Fruit fly (Drosophila melanogaster) whole organism, embryonic: ENCODE results near the gene WDR79.

Experiments
- Atf3 ChIP-seq: fragments of 200-800 bp; sonication (Bioruptor generic); optimal IDR thresholded peaks from 3 replicates; lab custom pipeline; 2016; ENCODE audit warnings: missing biosample characterization, missing genetic modification characterization
- B-H2 ChIP-seq: fragments of 200-800 bp; sonication (Bioruptor generic); optimal IDR thresholded peaks from 2 replicates; lab custom pipeline; 2018; ENCODE audit warnings: missing biosample characterization, mild to moderate bottlenecking, missing genetic modification characterization
- Blimp-1 ChIP-seq: fragments of 200-800 bp; sonication (Bioruptor generic); optimal IDR thresholded peaks from 3 replicates; lab custom pipeline; 2018; ENCODE audit warnings: missing biosample characterization, missing genetic modification characterization, mild to moderate bottlenecking, moderate library complexity, missing genetic modification reagents
- CG10321 ChIP-seq: fragments of 200-800 bp; sonication (Bioruptor generic); IDR thresholded peaks from 2 replicates; pipeline ENCODE4 v1.3.6; 2022; ENCODE audit warnings: missing biosample characterization, missing genetic modification characterization
- CG12104 ChIP-seq: fragments of 200-800 bp; sonication (Bioruptor generic); optimal IDR thresholded peaks from 3 replicates; lab custom pipeline; 2016; ENCODE audit warnings: missing biosample characterization, missing genetic modification characterization
- CG13123 ChIP-seq: fragments of 200-800 bp; sonication (Bioruptor generic); optimal IDR thresholded peaks from 2 replicates; lab custom pipeline; 2016; ENCODE audit warnings: missing biosample characterization, missing genetic modification characterization
- CG14014 ChIP-seq: fragments of 200-800 bp; sonication (Bioruptor generic); IDR thresholded peaks from 2 replicates; pipeline ENCODE4 v1.3.6; 2022; ENCODE audit warnings: missing biosample characterization, missing genetic modification characterization
- CG14667 ChIP-seq: fragments of 200-800 bp; sonication (Bioruptor generic); IDR thresholded peaks from 2 replicates; pipeline ENCODE4 v1.3.6; 2022; ENCODE audit warnings: missing biosample characterization, missing genetic modification characterization
- CG15479 ChIP-seq: fragments of 200-800 bp; sonication (Bioruptor generic); optimal IDR thresholded peaks from 3 replicates; lab custom pipeline; 2019; ENCODE audit warnings: missing biosample characterization, mild to moderate bottlenecking, missing genetic modification characterization, moderate library complexity
- CG17802 ChIP-seq: fragments of 200-800 bp; sonication (Bioruptor generic); optimal IDR thresholded peaks from 2 replicates; lab custom pipeline; 2018; ENCODE audit warnings: missing biosample characterization, mild to moderate bottlenecking, missing genetic modification characterization, moderate library complexity
- CG18764 ChIP-seq: fragments of 200-800 bp; sonication (Bioruptor generic); optimal IDR thresholded peaks from 3 replicates; lab custom pipeline; 2016; ENCODE audit warnings: missing biosample characterization, missing genetic modification characterization
- CG2889 ChIP-seq: fragments of 200-800 bp; sonication (Bioruptor generic); IDR thresholded peaks from 3 replicates; pipeline ENCODE4 v1.3.6; 2022; ENCODE audit warnings: missing biosample characterization, missing genetic modification characterization
- CG3838 ChIP-seq: fragments of 200-800 bp; sonication (Bioruptor generic); optimal IDR thresholded peaks from 3 replicates; lab custom pipeline; 2016; ENCODE audit warnings: missing biosample characterization, missing genetic modification characterization
- CG43689 ChIP-seq: fragments of 200-800 bp; sonication (Bioruptor generic); IDR thresholded peaks from 2 replicates; pipeline ENCODE4 v1.3.6; 2022; ENCODE audit warnings: missing biosample characterization, missing genetic modification characterization
- CG4820 ChIP-seq: fragments of 200-800 bp; sonication (Bioruptor generic); optimal IDR thresholded peaks from 3 replicates; lab custom pipeline; 2016; ENCODE audit warnings: missing biosample characterization, missing genetic modification characterization
- CG6272 ChIP-seq: fragments of 200-800 bp; sonication (Bioruptor generic); IDR thresholded peaks from 2 replicates; pipeline ENCODE4 v1.3.6; 2022; ENCODE audit warnings: missing biosample characterization, missing genetic modification characterization
- CG7745 ChIP-seq: fragments of 200-800 bp; sonication (Bioruptor generic); optimal IDR thresholded peaks from 2 replicates; lab custom pipeline; 2018; ENCODE audit warnings: missing biosample characterization, mild to moderate bottlenecking, missing genetic modification characterization, moderate library complexity
- CG7963 ChIP-seq: fragments of 200-800 bp; sonication (Bioruptor generic); IDR thresholded peaks from 3 replicates; pipeline ENCODE4 v1.3.6; 2022; ENCODE audit warnings: missing biosample characterization, missing genetic modification characterization; ENCODE audit not compliant: partially characterized antibody
- CG8388 ChIP-seq: fragments of 200-800 bp; sonication (Bioruptor generic); optimal IDR thresholded peaks from 2 replicates; lab custom pipeline; 2019; ENCODE audit warnings: missing biosample characterization, mild to moderate bottlenecking, missing genetic modification characterization, moderate library complexity
- Dad ChIP-seq: fragments of 200-800 bp; sonication (Bioruptor generic); optimal IDR thresholded peaks from 3 replicates; lab custom pipeline; 2016; ENCODE audit warnings: missing biosample characterization, missing genetic modification characterization
- Dek ChIP-seq: fragments of 200-800 bp; sonication (Bioruptor generic); optimal IDR thresholded peaks from 3 replicates; lab custom pipeline; 2019; ENCODE audit warnings: missing biosample characterization, mild to moderate bottlenecking, missing genetic modification characterization, moderate library complexity
- Dll ChIP-seq: fragments of 200-800 bp; sonication (Bioruptor generic); IDR thresholded peaks from 4 replicates; pipeline ENCODE4 v1.3.6; 2022; ENCODE audit warnings: missing biosample characterization, missing genetic modification characterization; ENCODE audit not compliant: partially characterized antibody
- Drgx ChIP-seq: fragments of 200-800 bp; sonication (Bioruptor generic); IDR thresholded peaks from 2 replicates; pipeline ENCODE4 v1.3.6; 2022; ENCODE audit warnings: missing biosample characterization, missing genetic modification characterization
- Eip74EF ChIP-seq, 2 experiments: fragments of 200-800 bp in 1 of 2; fragments of >200 bp in 1 of 2; sonication (Bioruptor generic) in 1 of 2; optimal IDR thresholded peaks; 2 replicates each; lab custom pipeline; 2017 to 2019; ENCODE audit warnings: missing biosample characterization in 2 of 2, missing genetic modification characterization in 2 of 2, mild to moderate bottlenecking in 1 of 2, moderate library complexity in 1 of 2
- Ets97D ChIP-seq: fragments of 200-800 bp; sonication (Bioruptor generic); optimal IDR thresholded peaks from 3 replicates; lab custom pipeline; 2016; ENCODE audit warnings: missing biosample characterization, missing genetic modification characterization
- Hr39 ChIP-seq: fragments of >200 bp; optimal IDR thresholded peaks from 2 replicates; lab custom pipeline; 2017
- Hr78 ChIP-seq, 2 experiments: fragments of 200-800 bp in 1 of 2; fragments of >200 bp in 1 of 2; sonication (Bioruptor generic) in 1 of 2; optimal IDR thresholded peaks; 2 replicates each; lab custom pipeline; 2017 to 2019; ENCODE audit warnings: missing biosample characterization in 2 of 2, missing genetic modification characterization in 2 of 2, mild to moderate bottlenecking in 1 of 2, moderate library complexity in 1 of 2
- Med ChIP-seq: fragments of 200-800 bp; sonication (Bioruptor generic); peaks from one replicate; lab custom pipeline; 2016; ENCODE audit warnings: missing biosample characterization, missing genetic modification characterization, mild to moderate bottlenecking, inconsistent platforms, moderate library complexity
- Mes4 ChIP-seq: fragments of 200-800 bp; sonication (Bioruptor generic); optimal IDR thresholded peaks from 2 replicates; lab custom pipeline; 2016; ENCODE audit warnings: missing biosample characterization, missing genetic modification characterization
- Scr ChIP-seq: fragments of 200-800 bp; sonication (Bioruptor generic); IDR thresholded peaks from 2 replicates; pipeline ENCODE4 v1.3.6; 2022; ENCODE audit warnings: missing biosample characterization, missing genetic modification characterization; ENCODE audit not compliant: partially characterized antibody
- Sox100B ChIP-seq: fragments of 200-800 bp; sonication (Bioruptor generic); optimal IDR thresholded peaks from 3 replicates; lab custom pipeline; 2018; ENCODE audit warnings: missing biosample characterization, mild to moderate bottlenecking, missing genetic modification characterization
- Trl ChIP-seq, 3 experiments: fragments of >200 bp in 2 of 3; fragments of 200-800 bp in 1 of 3; sonication (Bioruptor generic) in 1 of 3; optimal IDR thresholded peaks; 2 replicates in 1 of 3; 3 replicates in 2 of 3; lab custom pipeline; 2016 to 2017; ENCODE audit warnings: missing biosample characterization in 1 of 3, missing genetic modification characterization in 1 of 3
- Xrp1 ChIP-seq: fragments of 200-800 bp; sonication (Bioruptor generic); IDR thresholded peaks from 2 replicates; pipeline ENCODE4 v1.3.6; 2022; ENCODE audit warnings: missing biosample characterization, missing genetic modification characterization
- al ChIP-seq: fragments of 200-800 bp; sonication (Bioruptor generic); IDR thresholded peaks from 2 replicates; pipeline ENCODE4 v1.3.6; 2022; ENCODE audit warnings: missing biosample characterization, missing genetic modification characterization
- aop ChIP-seq: fragments of 200-800 bp; sonication (Bioruptor generic); IDR thresholded peaks from 2 replicates; pipeline ENCODE4 v1.3.6; 2022; ENCODE audit warnings: missing biosample characterization, missing genetic modification characterization
- bowl ChIP-seq: fragments of 200-800 bp; sonication (Bioruptor generic); IDR thresholded peaks from 2 replicates; pipeline ENCODE4 v1.3.6; 2022; ENCODE audit warnings: missing biosample characterization, missing genetic modification characterization
- dimm ChIP-seq: fragments of 200-800 bp; sonication (Bioruptor generic); IDR thresholded peaks from 2 replicates; pipeline ENCODE4 v1.3.6; 2022; ENCODE audit warnings: missing biosample characterization, missing genetic modification characterization
- dysf ChIP-seq: fragments of 200-800 bp; sonication (Bioruptor generic); IDR thresholded peaks from 3 replicates; pipeline ENCODE4 v1.3.6; 2022; ENCODE audit warnings: missing biosample characterization, missing genetic modification characterization
- esg ChIP-seq: fragments of 200-800 bp; sonication (Bioruptor generic); conservative IDR thresholded peaks from 2 replicates; pipeline ENCODE4 v1.3.6; 2022; ENCODE audit warnings: missing biosample characterization, missing genetic modification characterization
- eve ChIP-seq, 2 experiments: fragments of >200 bp; optimal IDR thresholded peaks; 2 replicates each; lab custom pipeline; 2017; ENCODE audit warnings: missing biosample characterization in 2 of 2, missing genetic modification characterization in 2 of 2
- gcm ChIP-seq: fragments of 200-800 bp; sonication (Bioruptor generic); optimal IDR thresholded peaks from 2 replicates; lab custom pipeline; 2019; ENCODE audit warnings: missing biosample characterization, mild to moderate bottlenecking, missing genetic modification characterization, moderate library complexity
- jumu ChIP-seq: fragments of 200-800 bp; sonication (Bioruptor generic); optimal IDR thresholded peaks from 3 replicates; lab custom pipeline; 2016; ENCODE audit warnings: missing biosample characterization, missing genetic modification characterization
- lilli ChIP-seq: fragments of 200-800 bp; sonication (Bioruptor generic); optimal IDR thresholded peaks from 3 replicates; lab custom pipeline; 2016; ENCODE audit warnings: missing biosample characterization, missing genetic modification characterization
- nerfin-2 ChIP-seq: fragments of 200-800 bp; sonication (Bioruptor generic); IDR thresholded peaks from 2 replicates; pipeline ENCODE4 v1.3.6; 2022; ENCODE audit warnings: missing biosample characterization, missing genetic modification characterization; ENCODE audit not compliant: partially characterized antibody
- odd ChIP-seq: fragments of 200-800 bp; sonication (Bioruptor generic); optimal IDR thresholded peaks from 2 replicates; lab custom pipeline; 2017; ENCODE audit warnings: missing biosample characterization, mild to moderate bottlenecking, missing genetic modification characterization
- pita ChIP-seq: fragments of 200-800 bp; sonication (Bioruptor generic); optimal IDR thresholded peaks from 2 replicates; lab custom pipeline; 2017; ENCODE audit warnings: missing biosample characterization, mild to moderate bottlenecking, missing genetic modification characterization
- psq ChIP-seq: fragments of 200-800 bp; sonication (Bioruptor generic); optimal IDR thresholded peaks from 2 replicates; lab custom pipeline; 2017; ENCODE audit warnings: missing biosample characterization, missing genetic modification characterization
- ro ChIP-seq: fragments of 200-800 bp; sonication (Bioruptor generic); IDR thresholded peaks from 2 replicates; pipeline ENCODE4 v1.3.6; 2022; ENCODE audit warnings: missing biosample characterization, missing genetic modification characterization
- scrt ChIP-seq: fragments of 200-800 bp; sonication (Bioruptor generic); optimal IDR thresholded peaks from 2 replicates; lab custom pipeline; 2018; ENCODE audit warnings: missing biosample characterization, mild to moderate bottlenecking, missing genetic modification characterization, moderate library complexity
- sens-2 ChIP-seq: fragments of 200-800 bp; sonication (Bioruptor generic); IDR thresholded peaks from 2 replicates; pipeline ENCODE4 v1.3.6; 2022; ENCODE audit warnings: missing biosample characterization, missing genetic modification characterization
- sna ChIP-seq: fragments of 200-800 bp; sonication (Bioruptor generic); IDR thresholded peaks from 2 replicates; pipeline ENCODE4 v1.3.6; 2022; ENCODE audit warnings: missing biosample characterization, missing genetic modification characterization; ENCODE audit not compliant: partially characterized antibody
- toy ChIP-seq: fragments of 200-800 bp; sonication (Bioruptor generic); IDR thresholded peaks from 2 replicates; pipeline ENCODE4 v1.3.6; 2022; ENCODE audit warnings: missing biosample characterization, missing genetic modification characterization

Gene WDR79

DNA sequence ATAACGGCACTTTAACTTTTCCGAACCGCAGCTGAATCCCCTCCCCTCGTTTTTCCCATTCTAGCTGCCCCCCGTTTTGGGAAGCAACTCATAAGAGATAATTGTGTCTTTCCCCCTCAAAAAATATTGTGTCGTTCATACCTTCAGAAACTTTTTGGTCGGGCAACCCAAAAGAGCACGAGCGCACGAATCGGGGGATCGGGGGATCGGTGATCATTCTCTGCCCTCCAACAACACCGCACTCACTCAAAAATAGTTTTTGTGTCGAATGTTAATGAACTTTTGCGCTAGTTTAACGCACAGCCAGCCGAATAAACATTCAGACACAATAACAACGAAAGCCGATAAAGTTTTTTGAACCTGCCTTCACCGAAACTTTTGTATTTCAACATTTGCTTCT, 37.2 kb downstream of the WDR79 start (continued):
- TF ChIP-seq pita (GFP tag; lab: Kevin White, UChicago) (no peak), CG43689 (GFP tag; lab: Robert Waterston, UW) (no peak), odd (no peak), Dll (GFP tag; lab: Robert Waterston, UW) (no peak), CG3838 (no peak), dysf (GFP tag; lab: Robert Waterston, UW) (no peak), CG6272 (no peak), CG4820 (GFP tag; lab: Kevin White, UChicago) (no peak), CG7745 (no peak), Drgx (GFP tag; lab: Robert Waterston, UW) (no peak), CG14014 (GFP tag; lab: Robert Waterston, UW) (no peak), Blimp-1 (GFP tag; lab: Kevin White, UChicago) (peak; percentile 69), Xrp1 (GFP tag; lab: Robert Waterston, UW) (no peak), dimm (GFP tag; lab: Robert Waterston, UW) (no peak), Atf3 (GFP tag; lab: Kevin White, UChicago) (no peak), B-H2 (GFP tag; lab: Kevin White, UChicago) (peak; percentile 16), CG2889 (no peak), Eip74EF (GFP tag; optimal IDR thresholded peaks at IDR 0.05; lab: Kevin White, UChicago) (no peak), Trl (optimal IDR thresholded peaks at IDR 0.05; lab: Kevin White, UChicago) (peak in 1 of 2 experiments; percentile 7), Trl (GFP tag; optimal IDR thresholded peaks at IDR 0.05; lab: Kevin White, UChicago) (no peak), al (no peak), sens-2 (GFP tag; lab: Robert Waterston, UW) (no peak), sna (GFP tag; lab: Robert Waterston, UW) (no peak), nerfin-2 (GFP tag; lab: Robert Waterston, UW) (0 out of 2 replicates have a peak, but pooled peaks have one; percentile 8), CG13123 (GFP tag; lab: Kevin White, UChicago) (no peak), Mes4 (GFP tag; lab: Kevin White, UChicago) (no peak), aop (GFP tag; lab: Robert Waterston, UW) (no peak), Dad (GFP tag; lab: Kevin White, UChicago) (no peak), esg (GFP tag; lab: Robert Waterston, UW) (no peak), lilli (GFP tag; lab: Kevin White, UChicago) (no peak), Hr39 (lab: Kevin White, UChicago) (no peak), Scr (GFP tag; lab: Robert Waterston, UW) (no peak), Ets97D (GFP tag; lab: Kevin White, UChicago) (no peak), CG17802 (tag; lab: Kevin White, UChicago) (no peak), CG12104 (no peak), psq (GFP tag; lab: Kevin White, UChicago) (no peak), CG14667 (GFP tag; lab: Robert Waterston, UW) (no peak), CG15479 (GFP tag; lab: Kevin White, UChicago) (no peak), bowl (GFP tag; lab: Robert Waterston, UW) (no peak), Dek (tag; lab: Kevin White, UChicago) (no peak), toy (GFP tag; lab: Robert Waterston, UW) (no peak), CG18764 (no peak), scrt (GFP tag; lab: Kevin White, UChicago) (no peak), Med (GFP tag; lab: Kevin White, UChicago) (peak; percentile 67), CG8388 (GFP tag; lab: Kevin White, UChicago) (no peak), jumu (GFP tag; lab: Kevin White, UChicago) (no peak), Sox100B (GFP tag; lab: Kevin White, UChicago) (no peak), Hr78 (GFP tag; optimal IDR thresholded peaks at IDR 0.05; lab: Kevin White, UChicago) (peak in 1 of 2 experiments; percentile 77), CG7963 (no peak), CG10321 (GFP tag; lab: Robert Waterston, UW) (no peak), gcm (GFP tag; lab: Kevin White, UChicago) (no peak), eve (GFP tag; optimal IDR thresholded peaks at IDR 0.05; lab: Kevin White, UChicago) (no peak), ro (no peak)
